Fruit fly (Drosophila melanogaster) whole organism, pupa: ENCODE data around the gene Dlic.

Source experiments
- CG12605 ChIP-seq: fragments of 200-800 bp; sonication (Bioruptor generic); IDR thresholded peaks from 2 replicates; pipeline ENCODE4 v1.3.6; 2022; ENCODE audit warnings: missing biosample characterization, missing genetic modification characterization
- CG13204 ChIP-seq: fragments of 200-800 bp; sonication (Bioruptor generic); optimal IDR thresholded peaks from 2 replicates; lab custom pipeline; 2018; ENCODE audit warnings: missing biosample characterization, mild to moderate bottlenecking, missing genetic modification characterization, moderate library complexity
- CG4496 ChIP-seq: fragments of 200-800 bp; sonication (Bioruptor generic); IDR thresholded peaks from 3 replicates; pipeline ENCODE4 v1.3.6; 2022; ENCODE audit warnings: missing biosample characterization, missing genetic modification characterization
- CG8159 ChIP-seq: fragments of 200-800 bp; sonication (Bioruptor generic); optimal IDR thresholded peaks from 3 replicates; lab custom pipeline; 2018; ENCODE audit warnings: missing biosample characterization, mild to moderate bottlenecking, missing genetic modification characterization, moderate library complexity
- CG8301 ChIP-seq: fragments of 200-800 bp; sonication (Bioruptor generic); optimal IDR thresholded peaks from 2 replicates; lab custom pipeline; 2018; ENCODE audit warnings: missing biosample characterization, mild to moderate bottlenecking, missing genetic modification characterization
- Snoo ChIP-seq: fragments of 200-800 bp; sonication (Bioruptor generic); optimal IDR thresholded peaks from 3 replicates; lab custom pipeline; 2017; ENCODE audit warnings: missing biosample characterization, mild to moderate bottlenecking, missing genetic modification characterization, inconsistent platforms

dm6 chrX:11182631-11183030, 28.4 kb downstream of the Dlic start, which contains the start of gene CG15200:
- TF ChIP-seq CG4496 (GFP tag; lab: Robert Waterston, UW) (no peak), CG13204 (GFP tag; lab: Kevin White, UChicago) (no peak), CG12605 (GFP tag; lab: Robert Waterston, UW) (no peak), Snoo (tag; lab: Kevin White, UChicago) (no peak), CG8159 (no peak), CG8301 (no peak)
